Worm (Caenorhabditis elegans) whole organism, L4 larva: ENCODE measurements around the gene T09A12.8.

Experiments
- F49E8.2 ChIP-seq: sonication (generic microtip); optimal IDR thresholded peaks from 2 replicates; lab custom pipeline; 2016; ENCODE audit warnings: missing compliant biosample characterization, mild to moderate bottlenecking, missing genetic modification characterization, borderline replicate concordance
- lim-7 ChIP-seq: fragments of 200-800 bp; sonication (Bioruptor generic); IDR thresholded peaks from 2 replicates; pipeline ENCODE4 v1.3.6; 2022; ENCODE audit warnings: missing genetic modification characterization, missing compliant biosample characterization
- lin-15B ChIP-seq: fragments of 150-350 bp; sonication (generic microtip); optimal IDR thresholded peaks from 3 replicates; lab custom pipeline; 2014; ENCODE audit warnings: missing biosample characterization, missing genetic modification characterization

DNA sequence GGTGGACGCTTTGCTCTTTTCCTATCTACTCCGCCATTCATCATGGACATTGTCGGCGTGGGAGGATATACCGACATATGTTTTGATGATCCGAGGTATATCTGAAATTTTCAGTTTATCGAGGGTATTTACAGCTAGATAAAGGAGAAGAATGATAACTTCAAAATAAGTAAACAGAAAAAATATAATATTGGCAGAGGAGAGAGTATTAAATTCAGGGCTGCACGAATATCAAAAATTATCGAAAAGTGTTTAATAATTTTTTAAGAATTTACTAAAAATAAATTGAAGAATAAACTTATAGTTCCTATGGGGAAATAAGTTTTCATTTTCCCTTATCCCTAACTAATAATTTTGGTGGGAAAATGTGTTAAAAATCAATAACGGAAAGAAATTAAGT lies 44.6 kb downstream of the T09A12.8 start, which contains the start of gene wsp-1:
- TF ChIP-seq lim-7 (GFP tag; lab: Robert Waterston, UW), result no peak
- no peak for TF ChIP-seq F49E8.2 (tag; lab: Kevin White, UChicago)
- TF ChIP-seq lin-15B (tag; lab: Kevin White, UChicago), result no peak
